Worm (Caenorhabditis elegans) whole organism, L3 larva: Measurements from ENCODE around the gene cutl-11.

ENCODE experiments used
- R02D3.7 ChIP-seq: fragments of 150-350 bp; optimal IDR thresholded peaks from 2 replicates; lab custom pipeline; 2014; ENCODE audit warnings: missing biosample characterization, missing genetic modification characterization
- aly-2 ChIP-seq: fragments of 150-350 bp; optimal IDR thresholded peaks from 2 replicates; lab custom pipeline; 2014; ENCODE audit warnings: missing biosample characterization, missing genetic modification characterization
- ama-1 ChIP-seq: fragments of 150-350 bp; optimal IDR thresholded peaks from 2 replicates; lab custom pipeline; 2018
- ceh-16 ChIP-seq: sonication (generic microtip); optimal IDR thresholded peaks from 2 replicates; lab custom pipeline; 2017; ENCODE audit warnings: missing biosample characterization, missing genetic modification characterization
- ceh-28 ChIP-seq: fragments of 150-350 bp; optimal IDR thresholded peaks from 2 replicates; lab custom pipeline; 2014; ENCODE audit warnings: missing biosample characterization, missing genetic modification reagents, missing genetic modification characterization
- ceh-82 ChIP-seq: fragments of 150-350 bp; optimal IDR thresholded peaks from 2 replicates; lab custom pipeline; 2014; ENCODE audit warnings: missing biosample characterization, missing genetic modification characterization
- ceh-9 ChIP-seq: sonication (generic microtip); optimal IDR thresholded peaks from 2 replicates; lab custom pipeline; 2018; ENCODE audit warnings: missing biosample characterization, missing genetic modification characterization
- egl-27 ChIP-seq: sonication (generic microtip); optimal IDR thresholded peaks from 4 replicates; lab custom pipeline; 2017; ENCODE audit warnings: missing biosample characterization, missing genetic modification reagents, missing genetic modification characterization
- egl-5 ChIP-seq: fragments of 150-350 bp; optimal IDR thresholded peaks from 2 replicates; lab custom pipeline; 2017; ENCODE audit warnings: missing biosample characterization, missing genetic modification reagents, missing genetic modification characterization, inconsistent platforms
- elt-1 ChIP-seq: fragments of 150-350 bp; optimal IDR thresholded peaks from 2 replicates; lab custom pipeline; 2014; ENCODE audit warnings: missing biosample characterization, missing genetic modification characterization
- elt-2 ChIP-seq: sonication (generic microtip); optimal IDR thresholded peaks from 2 replicates; lab custom pipeline; 2016; ENCODE audit warnings: missing genetic modification reagents, mild to moderate bottlenecking, missing genetic modification characterization, missing compliant biosample characterization
- elt-3 ChIP-seq, 3 experiments: fragments of 150-350 bp in 1 of 3; sonication (generic microtip) in 2 of 3; optimal IDR thresholded peaks; 2 replicates in 2 of 3; 4 replicates in 1 of 3; lab custom pipeline; 2014 to 2017; ENCODE audit warnings: missing biosample characterization in 3 of 3, missing genetic modification characterization in 3 of 3
- eor-1 ChIP-seq, 2 experiments: fragments of 150-350 bp; optimal IDR thresholded peaks; 2 replicates each; lab custom pipeline; 2014 to 2018; ENCODE audit warnings: missing biosample characterization in 2 of 2, missing genetic modification characterization in 2 of 2
- fkh-10 ChIP-seq: sonication (generic microtip); optimal IDR thresholded peaks from 2 replicates; lab custom pipeline; 2017; ENCODE audit warnings: missing biosample characterization, missing genetic modification reagents, missing genetic modification characterization
- fkh-2 ChIP-seq: fragments of 150-350 bp; optimal IDR thresholded peaks from 2 replicates; lab custom pipeline; 2014; ENCODE audit warnings: missing biosample characterization, missing genetic modification reagents, missing genetic modification characterization
- fos-1 ChIP-seq: fragments of 150-350 bp; optimal IDR thresholded peaks from 2 replicates; lab custom pipeline; 2014; ENCODE audit warnings: missing biosample characterization, missing genetic modification characterization
- hmg-11 ChIP-seq: sonication (generic microtip); optimal IDR thresholded peaks from 2 replicates; lab custom pipeline; 2016; ENCODE audit warnings: missing genetic modification characterization, missing compliant biosample characterization
- jun-1 ChIP-seq: fragments of 150-350 bp; optimal IDR thresholded peaks from 2 replicates; lab custom pipeline; 2014; ENCODE audit warnings: missing biosample characterization, missing genetic modification reagents, missing genetic modification characterization
- lin-15B ChIP-seq: fragments of 150-350 bp; optimal IDR thresholded peaks from 2 replicates; lab custom pipeline; 2014; ENCODE audit warnings: missing biosample characterization, missing genetic modification characterization
- lin-39 ChIP-seq: fragments of 150-350 bp; optimal IDR thresholded peaks from 2 replicates; lab custom pipeline; 2018; ENCODE audit warnings: missing biosample characterization, missing genetic modification reagents, missing genetic modification characterization
- lsy-12 ChIP-seq: sonication (generic microtip); optimal IDR thresholded peaks from 2 replicates; lab custom pipeline; 2016; ENCODE audit warnings: mild to moderate bottlenecking, missing genetic modification characterization, missing compliant biosample characterization
- mml-1 ChIP-seq: fragments of 150-350 bp; sonication (generic microtip); optimal IDR thresholded peaks from 3 replicates; lab custom pipeline; 2014; ENCODE audit warnings: missing biosample characterization, missing genetic modification characterization
- nfya-1 ChIP-seq: sonication (generic microtip); optimal IDR thresholded peaks from 2 replicates; lab custom pipeline; 2017; ENCODE audit warnings: missing genetic modification characterization, mild to moderate bottlenecking, missing compliant biosample characterization, antibody characterized with exemption, moderate library complexity; ENCODE audit not compliant: insufficient read depth
- nhr-11 ChIP-seq: fragments of 150-350 bp; optimal IDR thresholded peaks from 2 replicates; lab custom pipeline; 2014; ENCODE audit warnings: missing biosample characterization, missing genetic modification characterization
- nhr-12 ChIP-seq: fragments of 150-350 bp; optimal IDR thresholded peaks from 2 replicates; lab custom pipeline; 2014; ENCODE audit warnings: missing biosample characterization, missing genetic modification characterization
- nhr-23 ChIP-seq: fragments of 150-350 bp; optimal IDR thresholded peaks from 2 replicates; lab custom pipeline; 2014; ENCODE audit warnings: missing biosample characterization, missing genetic modification reagents, missing genetic modification characterization
- nhr-237 ChIP-seq: fragments of 150-350 bp; optimal IDR thresholded peaks from 2 replicates; lab custom pipeline; 2014; ENCODE audit warnings: missing biosample characterization, missing genetic modification characterization
- nhr-28 ChIP-seq: fragments of 150-350 bp; optimal IDR thresholded peaks from 2 replicates; lab custom pipeline; 2014; ENCODE audit warnings: missing biosample characterization, missing genetic modification characterization
- nhr-43 ChIP-seq: sonication (generic microtip); optimal IDR thresholded peaks from 2 replicates; lab custom pipeline; 2016; ENCODE audit warnings: mild to moderate bottlenecking, missing genetic modification characterization, missing compliant biosample characterization; ENCODE audit not compliant: poor library complexity, severe bottlenecking
- nhr-76 ChIP-seq: fragments of 150-350 bp; sonication (generic microtip); optimal IDR thresholded peaks from 5 replicates; lab custom pipeline; 2014; ENCODE audit warnings: missing biosample characterization, missing genetic modification characterization
- nhr-77 ChIP-seq: fragments of 150-350 bp; optimal IDR thresholded peaks from 2 replicates; lab custom pipeline; 2014; ENCODE audit warnings: missing biosample characterization, missing genetic modification characterization
- pha-4 ChIP-seq: fragments of 150-350 bp; optimal IDR thresholded peaks from 2 replicates; lab custom pipeline; 2014; ENCODE audit warnings: missing biosample characterization, missing genetic modification reagents, missing genetic modification characterization
- pqm-1 ChIP-seq: fragments of 150-350 bp; optimal IDR thresholded peaks from 2 replicates; lab custom pipeline; 2017; ENCODE audit warnings: missing biosample characterization, missing genetic modification characterization, inconsistent platforms
- skn-1 ChIP-seq: fragments of 150-350 bp; optimal IDR thresholded peaks from 2 replicates; lab custom pipeline; 2014; ENCODE audit warnings: missing biosample characterization, missing genetic modification characterization
- snpc-4 ChIP-seq: fragments of 150-350 bp; optimal IDR thresholded peaks from 2 replicates; lab custom pipeline; 2014; ENCODE audit warnings: missing biosample characterization, missing genetic modification characterization
- unc-39 ChIP-seq: sonication (generic microtip); optimal IDR thresholded peaks from 4 replicates; lab custom pipeline; 2017; ENCODE audit warnings: missing biosample characterization, missing genetic modification characterization
- unc-62 ChIP-seq: fragments of 150-350 bp; sonication (generic microtip); optimal IDR thresholded peaks from 4 replicates; lab custom pipeline; 2014; ENCODE audit warnings: missing biosample characterization, missing genetic modification reagents, missing genetic modification characterization
- zag-1 ChIP-seq: fragments of 150-350 bp; optimal IDR thresholded peaks from 2 replicates; lab custom pipeline; 2014; ENCODE audit warnings: missing biosample characterization, missing genetic modification characterization
- ztf-11 ChIP-seq: fragments of 150-350 bp; optimal IDR thresholded peaks from 2 replicates; lab custom pipeline; 2014; ENCODE audit warnings: missing biosample characterization, missing genetic modification characterization
- ztf-4 ChIP-seq: fragments of 150-350 bp; optimal IDR thresholded peaks from 2 replicates; lab custom pipeline; 2014; ENCODE audit warnings: missing biosample characterization, missing genetic modification characterization

Gene cutl-11

ce11 chrX:11679211-11679977 is 28.7 kb upstream of the cutl-11 start:
- TF ChIP-seq fos-1 (tag; lab: Kevin White, UChicago) (no peak), nhr-28 (tag; lab: Kevin White, UChicago) (no peak), mml-1 (tag; lab: Kevin White, UChicago) (no peak), unc-62 (GFP tag; lab: Kevin White, UChicago) (no peak), nhr-237 (tag; lab: Kevin White, UChicago) (no peak), snpc-4 (tag; lab: Kevin White, UChicago) (no peak), pha-4 (tag; lab: Kevin White, UChicago) (peak; percentile 33), nhr-77 (no peak), fkh-2 (tag; lab: Kevin White, UChicago) (no peak), lin-15B (tag; lab: Kevin White, UChicago) (no peak), ama-1 (no peak), lsy-12 (no peak), ceh-82 (tag; lab: Kevin White, UChicago) (no peak), elt-2 (tag; lab: Kevin White, UChicago) (peak; percentile 65), aly-2 (tag; lab: Kevin White, UChicago) (no peak), elt-1 (no peak)

- TF ChIP-seq unc-39 (tag; lab: Kevin White, UChicago) = no peak
- no peak for TF ChIP-seq elt-1
- no peak for TF ChIP-seq hmg-11 (tag; lab: Kevin White, UChicago)
- TF ChIP-seq nfya-1 (tag; lab: Kevin White, UChicago) = no peak
- no peak for TF ChIP-seq jun-1 (tag; lab: Kevin White, UChicago)
- TF ChIP-seq nhr-77 = no peak
- TF ChIP-seq, all 47 proteins: peak for 0
Measured at ce11 chrX:11675573-11675972, 24.9 kb upstream of the cutl-11 start.

ce11 chrX:11673063-11673759 is 22.6 kb upstream of the cutl-11 start:
- TF ChIP-seq nfya-1 (tag; lab: Kevin White, UChicago) (no peak), ceh-9 (tag; lab: Kevin White, UChicago) (no peak), eor-1 (tag; optimal IDR thresholded peaks at IDR 0.05; lab: Kevin White, UChicago) (no peak), nhr-28 (tag; lab: Kevin White, UChicago) (no peak), nhr-43 (tag; lab: Kevin White, UChicago) (no peak), hmg-11 (tag; lab: Kevin White, UChicago) (no peak), egl-5 (no peak), egl-27 (tag; lab: Kevin White, UChicago) (no peak), nhr-77 (no peak), nhr-12 (tag; lab: Kevin White, UChicago) (no peak), elt-1 (no peak), ztf-11 (tag; lab: Kevin White, UChicago) (no peak)

- no peak for TF ChIP-seq ama-1
- no peak for TF ChIP-seq nhr-28 (tag; lab: Kevin White, UChicago)
- no peak for TF ChIP-seq elt-3 (tag; optimal IDR thresholded peaks at IDR 0.05; lab: Kevin White, UChicago)
- peak; percentile 48 for TF ChIP-seq hmg-11 (tag; lab: Kevin White, UChicago)
- TF ChIP-seq snpc-4 (tag; lab: Kevin White, UChicago) = no peak
- no peak for TF ChIP-seq egl-27 (tag; lab: Kevin White, UChicago)
- TF ChIP-seq ceh-16 = no peak
- no peak for TF ChIP-seq skn-1 (tag; lab: Kevin White, UChicago)
- TF ChIP-seq zag-1 = no peak
- TF ChIP-seq ztf-4 (tag; lab: Kevin White, UChicago) = no peak
- TF ChIP-seq jun-1 (tag; lab: Kevin White, UChicago) = no peak
- no peak for TF ChIP-seq fkh-2 (tag; lab: Kevin White, UChicago)
- TF ChIP-seq aly-2 (tag; lab: Kevin White, UChicago) = no peak
- TF ChIP-seq ztf-11 (tag; lab: Kevin White, UChicago) = no peak
- no peak for TF ChIP-seq nhr-12 (tag; lab: Kevin White, UChicago)
- no peak for TF ChIP-seq eor-1 (tag; optimal IDR thresholded peaks at IDR 0.05; lab: Kevin White, UChicago)
- peak; percentile 60 for TF ChIP-seq lin-39 (tag; lab: Kevin White, UChicago)
- TF ChIP-seq nfya-1 (tag; lab: Kevin White, UChicago) = peak; percentile 77
- no peak for TF ChIP-seq nhr-11 (tag; lab: Kevin White, UChicago)
- TF ChIP-seq nhr-23 (tag; lab: Kevin White, UChicago) = no peak
- no peak for TF ChIP-seq nhr-77
- TF ChIP-seq ceh-28 (tag; lab: Kevin White, UChicago) = no peak
- peak; percentile 2 for TF ChIP-seq unc-62 (GFP tag; lab: Kevin White, UChicago)
- TF ChIP-seq nhr-76 = no peak
- peak; percentile 29 for TF ChIP-seq egl-5
- no peak for TF ChIP-seq elt-1
- no peak for TF ChIP-seq nhr-237 (tag; lab: Kevin White, UChicago)
- peak; percentile 38 for TF ChIP-seq pha-4 (tag; lab: Kevin White, UChicago)
- TF ChIP-seq fkh-10 = no peak
- no peak for TF ChIP-seq R02D3.7 (tag; lab: Kevin White, UChicago)
- no peak for TF ChIP-seq lsy-12
- TF ChIP-seq lin-15B (tag; lab: Kevin White, UChicago) = no peak
- peak; percentile 8 for TF ChIP-seq pqm-1 (tag; lab: Kevin White, UChicago)
Measured at ce11 chrX:11666545-11667177, 16.0 kb upstream of the cutl-11 start, which contains the start of gene noca-2. TSS of gene noca-2 (plus strand) at chrX:11667127.
